Fruit fly (Drosophila melanogaster) whole organism, prepupa: ENCODE measurements around the gene cocoon.

ENCODE experiments used
- CG10631 ChIP-seq: fragments of 200-800 bp; sonication (Bioruptor generic); optimal IDR thresholded peaks from 2 replicates; lab custom pipeline; 2016; ENCODE audit warnings: missing biosample characterization, missing genetic modification characterization
- CG6792 ChIP-seq: fragments of 200-800 bp; sonication (Bioruptor generic); optimal IDR thresholded peaks from 3 replicates; lab custom pipeline; 2016; ENCODE audit warnings: missing biosample characterization, missing genetic modification characterization
- CG6854 ChIP-seq: fragments of 200-800 bp; sonication (Bioruptor generic); optimal IDR thresholded peaks from 2 replicates; lab custom pipeline; 2017; ENCODE audit warnings: missing biosample characterization, mild to moderate bottlenecking, missing genetic modification characterization
- CG8319 ChIP-seq: fragments of 200-800 bp; sonication (Bioruptor generic); optimal IDR thresholded peaks from 3 replicates; lab custom pipeline; 2016; ENCODE audit warnings: missing biosample characterization, missing genetic modification characterization
- CG8632 ChIP-seq: fragments of 200-800 bp; sonication (Bioruptor generic); optimal IDR thresholded peaks from 3 replicates; lab custom pipeline; 2016; ENCODE audit warnings: missing biosample characterization, missing genetic modification characterization
- Eip93F ChIP-seq: fragments of 200-800 bp; sonication (Bioruptor generic); optimal IDR thresholded peaks from 2 replicates; lab custom pipeline; 2016; ENCODE audit warnings: missing biosample characterization, mild to moderate bottlenecking, missing genetic modification characterization
- Ets96B ChIP-seq: fragments of 200-800 bp; optimal IDR thresholded peaks from 2 replicates; lab custom pipeline; 2019; ENCODE audit warnings: missing biosample characterization, mild to moderate bottlenecking, missing genetic modification characterization, moderate library complexity
- Lpt ChIP-seq: fragments of 200-800 bp; sonication (Bioruptor generic); optimal IDR thresholded peaks from 3 replicates; lab custom pipeline; 2016; ENCODE audit warnings: missing biosample characterization, missing genetic modification characterization
- Met ChIP-seq: fragments of 200-800 bp; sonication (Bioruptor generic); optimal IDR thresholded peaks from 3 replicates; lab custom pipeline; 2016; ENCODE audit warnings: missing biosample characterization, missing genetic modification characterization
- Smox ChIP-seq: fragments of 200-800 bp; sonication (Bioruptor generic); optimal IDR thresholded peaks from 3 replicates; lab custom pipeline; 2016; ENCODE audit warnings: missing biosample characterization, missing genetic modification characterization

DNA sequence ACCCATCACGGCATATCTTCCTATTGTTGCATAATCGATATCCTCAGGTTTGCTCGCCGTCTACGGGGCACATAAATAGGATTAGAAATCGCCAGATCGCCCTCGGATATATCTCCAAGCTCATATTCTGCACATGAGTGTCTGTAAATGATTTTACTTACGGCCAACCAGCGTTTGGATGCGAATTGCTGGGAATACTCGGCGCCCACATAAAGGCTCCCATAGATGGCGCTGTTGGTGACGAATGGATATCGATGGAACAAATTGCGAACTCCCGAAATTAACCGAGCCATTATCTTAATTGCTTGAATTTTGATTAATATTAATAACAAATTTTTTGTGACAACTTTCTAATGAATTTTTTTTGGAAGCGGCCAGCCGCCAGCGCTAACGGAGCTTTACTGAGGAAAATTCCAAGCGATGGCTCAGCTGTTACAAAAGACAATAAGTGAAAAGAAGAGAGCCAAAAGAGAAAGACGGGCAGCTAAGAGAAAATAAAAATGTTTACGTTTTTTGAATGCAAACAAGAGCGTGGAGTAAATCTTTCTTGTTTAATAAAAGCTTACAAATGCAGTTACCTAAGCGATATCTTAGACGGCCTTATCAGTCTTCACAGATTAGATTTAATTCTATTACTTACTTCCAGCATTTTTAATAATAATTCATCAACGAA, 20.8 kb upstream of the cocoon start:
- TF ChIP-seq Ets96B (tag; lab: Kevin White, UChicago) (no peak), Lpt (GFP tag; lab: Kevin White, UChicago) (no peak), CG6854 (GFP tag; lab: Kevin White, UChicago) (no peak), CG8319 (GFP tag; lab: Kevin White, UChicago) (no peak), Eip93F (GFP tag; lab: Kevin White, UChicago) (no peak), Smox (GFP tag; lab: Kevin White, UChicago) (no peak), CG6792 (no peak), Met (no peak), CG8632 (GFP tag; lab: Kevin White, UChicago) (no peak), CG10631 (GFP tag; lab: Kevin White, UChicago) (no peak)
